Worm (Caenorhabditis elegans): ENCODE measurements around the gene F36H9.4.

DNA sequence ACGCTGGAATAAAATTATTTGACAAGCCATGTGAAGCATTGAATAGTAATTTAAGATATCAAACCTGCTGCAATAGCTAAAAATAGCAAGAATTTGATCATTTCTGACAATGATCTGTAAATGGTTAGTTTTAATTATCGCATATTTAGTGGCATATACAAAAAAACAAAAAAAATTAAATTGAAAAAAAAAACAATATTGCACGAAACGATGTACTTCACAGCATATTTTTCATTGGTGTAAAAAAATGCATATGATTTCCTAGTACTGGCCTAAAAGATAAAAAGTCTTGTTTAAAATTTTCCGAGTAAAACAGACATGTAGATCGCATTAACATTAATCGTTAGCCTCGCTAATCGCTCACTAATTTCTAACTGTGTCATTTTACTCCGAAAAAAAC is 30.0 kb downstream of the F36H9.4 start, which contains the start of gene ZK697.8:
- no peak for TF ChIP-seq ZK546.5 (tag; optimal IDR thresholded peaks at IDR 0.05)
- TF ChIP-seq ces-1 (GFP tag; optimal IDR thresholded peaks at IDR 0.05): no peak
